Worm (Caenorhabditis elegans) whole organism, L1 larva: ENCODE results near the gene irld-56.

ENCODE experiments used
- C04F5.9 ChIP-seq: sonication (generic microtip); optimal IDR thresholded peaks from 2 replicates; lab custom pipeline; 2016; ENCODE audit warnings: missing genetic modification characterization, missing compliant biosample characterization
- aha-1 ChIP-seq: fragments of 150-350 bp; optimal IDR thresholded peaks from 2 replicates; lab custom pipeline; 2014; ENCODE audit warnings: missing biosample characterization, missing genetic modification characterization
- ama-1 ChIP-seq: fragments of 150-350 bp; optimal IDR thresholded peaks from 2 replicates; lab custom pipeline; 2014
- blmp-1 ChIP-seq: fragments of 150-350 bp; optimal IDR thresholded peaks from 2 replicates; lab custom pipeline; 2014; ENCODE audit warnings: missing biosample characterization, missing genetic modification characterization
- ceh-63 ChIP-seq: fragments of 200-800 bp; sonication (Bioruptor generic); optimal IDR thresholded peaks from 2 replicates; lab custom pipeline; 2018; ENCODE audit warnings: mild to moderate bottlenecking, missing genetic modification characterization, missing compliant biosample characterization
- ceh-90 ChIP-seq: sonication (generic microtip); optimal IDR thresholded peaks from 2 replicates; lab custom pipeline; 2016; ENCODE audit warnings: missing genetic modification characterization, missing compliant biosample characterization
- dpl-1 ChIP-seq, 3 experiments: fragments of 150-350 bp in 2 of 3; sonication (generic microtip) in 1 of 3; optimal IDR thresholded peaks; 2 replicates each; lab custom pipeline; 2014 to 2017; ENCODE audit warnings: missing biosample characterization in 3 of 3, missing genetic modification characterization in 3 of 3, missing genetic modification reagents in 3 of 3
- dsc-1 ChIP-seq: sonication (generic microtip); optimal IDR thresholded peaks from 2 replicates; lab custom pipeline; 2016; ENCODE audit warnings: mild to moderate bottlenecking, missing genetic modification characterization, missing compliant biosample characterization
- efl-1 ChIP-seq, 4 experiments: fragments of 150-350 bp; optimal IDR thresholded peaks in 3 of 4; peaks in 1 of 4; 1 replicate in 1 of 4; 2 replicates in 3 of 4; lab custom pipeline; 2014; ENCODE audit warnings: missing biosample characterization in 2 of 4, missing genetic modification characterization in 2 of 4, missing genetic modification reagents in 2 of 4
- elt-2 ChIP-seq: sonication (generic microtip); optimal IDR thresholded peaks from 2 replicates; lab custom pipeline; 2016; ENCODE audit warnings: missing genetic modification characterization, mild to moderate bottlenecking, inconsistent platforms, missing compliant biosample characterization, missing genetic modification reagents
- elt-3 ChIP-seq, 6 experiments: fragments of 150-350 bp in 1 of 6; sonication (generic microtip); optimal IDR thresholded peaks; 2 replicates each; lab custom pipeline; 2017 to 2018; ENCODE audit warnings: missing biosample characterization in 6 of 6, missing genetic modification characterization in 6 of 6, inconsistent platforms in 1 of 6
- ets-5 ChIP-seq: fragments of 200-800 bp; sonication (Bioruptor generic); IDR thresholded peaks from 2 replicates; pipeline ENCODE4 v1.3.6; 2022; ENCODE audit warnings: missing genetic modification characterization, missing compliant biosample characterization
- fkh-10 ChIP-seq: sonication (generic microtip); optimal IDR thresholded peaks from 2 replicates; lab custom pipeline; 2017; ENCODE audit warnings: missing biosample characterization, missing genetic modification reagents, missing genetic modification characterization
- fkh-4 ChIP-seq: sonication (generic microtip); optimal IDR thresholded peaks from 2 replicates; lab custom pipeline; 2016; ENCODE audit warnings: missing compliant biosample characterization, missing genetic modification characterization, borderline replicate concordance
- fkh-8 ChIP-seq: sonication (generic microtip); optimal IDR thresholded peaks from 2 replicates; lab custom pipeline; 2016; ENCODE audit warnings: mild to moderate bottlenecking, missing genetic modification characterization, missing compliant biosample characterization
- fos-1 ChIP-seq: fragments of 150-350 bp; optimal IDR thresholded peaks from 2 replicates; lab custom pipeline; 2014; ENCODE audit warnings: missing biosample characterization, missing genetic modification characterization
- hpl-2 ChIP-seq: fragments of 150-350 bp; optimal IDR thresholded peaks from 2 replicates; lab custom pipeline; 2014; ENCODE audit warnings: missing biosample characterization, missing genetic modification reagents, missing genetic modification characterization
- isw-1 ChIP-seq: fragments of 200-800 bp; sonication (Bioruptor generic); IDR thresholded peaks from 2 replicates; pipeline ENCODE4 v1.3.6; 2022; ENCODE audit warnings: missing genetic modification characterization, missing compliant biosample characterization
- lin-14 ChIP-seq: fragments of 200-800 bp; sonication (Bioruptor generic); optimal IDR thresholded peaks from 2 replicates; lab custom pipeline; 2018; ENCODE audit warnings: mild to moderate bottlenecking, missing genetic modification characterization, moderate library complexity, missing compliant biosample characterization
- lir-3 ChIP-seq: sonication (generic microtip); optimal IDR thresholded peaks from 2 replicates; lab custom pipeline; 2016; ENCODE audit warnings: mild to moderate bottlenecking, missing genetic modification characterization, moderate library complexity, missing compliant biosample characterization; ENCODE audit not compliant: poor library complexity
- lsy-2 ChIP-seq, 2 experiments: fragments of 150-350 bp; optimal IDR thresholded peaks; 2 replicates each; lab custom pipeline; 2014; ENCODE audit warnings: missing biosample characterization in 2 of 2, missing genetic modification characterization in 2 of 2
- nhr-11 ChIP-seq: fragments of 150-350 bp; optimal IDR thresholded peaks from 2 replicates; lab custom pipeline; 2014; ENCODE audit warnings: missing biosample characterization, missing genetic modification characterization
- nhr-19 ChIP-seq: fragments of 200-800 bp; sonication (Bioruptor generic); conservative IDR thresholded peaks from 2 replicates; pipeline ENCODE4 v1.3.6; 2022; ENCODE audit warnings: missing genetic modification characterization, missing compliant biosample characterization
- nhr-28 ChIP-seq: fragments of 150-350 bp; optimal IDR thresholded peaks from 2 replicates; lab custom pipeline; 2014; ENCODE audit warnings: missing biosample characterization, missing genetic modification characterization
- nhr-77 ChIP-seq: fragments of 150-350 bp; optimal IDR thresholded peaks from 2 replicates; lab custom pipeline; 2014; ENCODE audit warnings: missing biosample characterization, missing genetic modification characterization
- nhr-90 ChIP-seq: sonication (generic microtip); optimal IDR thresholded peaks from 2 replicates; lab custom pipeline; 2016; ENCODE audit warnings: mild to moderate bottlenecking, missing genetic modification characterization, missing compliant biosample characterization; ENCODE audit not compliant: poor library complexity
- pag-3 ChIP-seq: sonication (generic microtip); optimal IDR thresholded peaks from 2 replicates; lab custom pipeline; 2017; ENCODE audit warnings: missing genetic modification characterization, mild to moderate bottlenecking, missing compliant biosample characterization, antibody characterized with exemption, borderline replicate concordance; ENCODE audit not compliant: insufficient read depth
- snpc-4 ChIP-seq: fragments of 150-350 bp; optimal IDR thresholded peaks from 2 replicates; lab custom pipeline; 2014; ENCODE audit warnings: missing biosample characterization, missing genetic modification characterization
- sox-4 ChIP-seq: sonication (generic microtip); optimal IDR thresholded peaks from 2 replicates; lab custom pipeline; 2016; ENCODE audit warnings: missing genetic modification characterization, missing compliant biosample characterization
- swsn-7 ChIP-seq: sonication (generic microtip); optimal IDR thresholded peaks from 2 replicates; lab custom pipeline; 2016; ENCODE audit warnings: missing genetic modification characterization, missing compliant biosample characterization
- tlp-1 ChIP-seq: fragments of 150-350 bp; optimal IDR thresholded peaks from 2 replicates; lab custom pipeline; 2014; ENCODE audit warnings: missing biosample characterization, missing genetic modification characterization
- unc-30 ChIP-seq: sonication (generic microtip); optimal IDR thresholded peaks from 2 replicates; lab custom pipeline; 2017; ENCODE audit warnings: missing biosample characterization, missing genetic modification characterization
- unc-62 ChIP-seq: fragments of 150-350 bp; optimal IDR thresholded peaks from 2 replicates; lab custom pipeline; 2014; ENCODE audit warnings: missing biosample characterization, missing genetic modification reagents, missing genetic modification characterization
- unc-86 ChIP-seq: sonication (generic microtip); optimal IDR thresholded peaks from 2 replicates; lab custom pipeline; 2016; ENCODE audit warnings: missing genetic modification characterization, missing compliant biosample characterization
- zag-1 ChIP-seq: fragments of 150-350 bp; optimal IDR thresholded peaks from 2 replicates; lab custom pipeline; 2014; ENCODE audit warnings: missing biosample characterization, missing genetic modification characterization
- ztf-11 ChIP-seq, 2 experiments: sonication (generic microtip); optimal IDR thresholded peaks; 2 replicates each; lab custom pipeline; 2016 to 2017; ENCODE audit warnings: missing genetic modification characterization in 2 of 2, missing biosample characterization in 1 of 2, missing compliant biosample characterization in 1 of 2

irld-56 gene

ce11 chrIV:14013692-14014091 is 6.1 kb downstream of the irld-56 start (continued):
- TF ChIP-seq snpc-4 (tag; lab: Kevin White, UChicago): peak; percentile 95
- TF ChIP-seq, all 84 proteins: peak for 17

- TF ChIP-seq unc-30 (tag; lab: Kevin White, UChicago): no peak
- TF ChIP-seq blmp-1 (tag; lab: Kevin White, UChicago): no peak
- TF ChIP-seq tlp-1: no peak
- TF ChIP-seq lir-3 (tag; lab: Kevin White, UChicago): no peak
- TF ChIP-seq nhr-28: no peak
- TF ChIP-seq lsy-2 (tag; optimal IDR thresholded peaks at IDR 0.05; lab: Kevin White, UChicago): no peak
- no peak for TF ChIP-seq sox-4
- no peak for TF ChIP-seq ceh-90 (tag; lab: Kevin White, UChicago)
- no peak for TF ChIP-seq unc-62 (GFP tag; lab: Kevin White, UChicago)
- TF ChIP-seq dsc-1 (tag; lab: Kevin White, UChicago): no peak
- no peak for TF ChIP-seq pag-3 (tag; lab: Kevin White, UChicago)
- no peak for TF ChIP-seq zag-1 (tag; lab: Kevin White, UChicago)
- TF ChIP-seq ama-1 (lab: Kevin White, UChicago): no peak
- no peak for TF ChIP-seq C04F5.9 (tag; lab: Kevin White, UChicago)
- TF ChIP-seq nhr-11 (tag; lab: Kevin White, UChicago): no peak
- TF ChIP-seq lin-14 (GFP tag; lab: Kevin White, UChicago): no peak
- TF ChIP-seq ztf-11 (tag; optimal IDR thresholded peaks at IDR 0.05; lab: Kevin White, UChicago): no peak
- no peak for TF ChIP-seq nhr-19 (GFP tag; lab: Robert Waterston, UW)
- TF ChIP-seq fkh-4 (tag; lab: Kevin White, UChicago): no peak
Measured at ce11 chrIV:14008709-14009108, 11.1 kb downstream of the irld-56 start.

ce11 chrIV:14001782-14002181 is 18.0 kb downstream of the irld-56 start:
- no peak for TF ChIP-seq lin-14 (GFP tag; lab: Kevin White, UChicago)
- TF ChIP-seq sox-4: no peak
- no peak for TF ChIP-seq dpl-1 (GFP tag; optimal IDR thresholded peaks at IDR 0.05; lab: Kevin White, UChicago)
- TF ChIP-seq efl-1 (optimal IDR thresholded peaks at IDR 0.05; lab: Kevin White, UChicago): no peak
- peak in 1 of 2 experiments; percentile 22 for TF ChIP-seq efl-1 (GFP tag; optimal IDR thresholded peaks at IDR 0.05 in 1 of 2; lab: Kevin White, UChicago)
- TF ChIP-seq fkh-10 (GFP tag; lab: Kevin White, UChicago): peak; percentile 92
- TF ChIP-seq tlp-1: no peak
- no peak for TF ChIP-seq elt-3 (tag; optimal IDR thresholded peaks at IDR 0.05; lab: Kevin White, UChicago)
- TF ChIP-seq, all 84 proteins: peak for 2

ce11 chrIV:13989875-13990274 is 29.9 kb downstream of the irld-56 start:
- TF ChIP-seq hpl-2 (GFP tag; lab: Kevin White, UChicago): no peak
- peak; percentile 82 for TF ChIP-seq snpc-4 (tag; lab: Kevin White, UChicago)
- TF ChIP-seq efl-1 (optimal IDR thresholded peaks at IDR 0.05; lab: Kevin White, UChicago): no peak
- TF ChIP-seq efl-1 (GFP tag; optimal IDR thresholded peaks at IDR 0.05 in 1 of 2; lab: Kevin White, UChicago): peak in 1 of 2 experiments; percentile 40
- peak; percentile 4 for TF ChIP-seq nhr-90 (tag; lab: Kevin White, UChicago)

ce11 chrIV:13988781-13989180 is 31.0 kb downstream of the irld-56 start, which contains the start of gene egl-23:
egl-23 (plus strand) TSS chrIV:13989081.
- TF ChIP-seq dsc-1 (tag; lab: Kevin White, UChicago): peak; percentile 79
- peak; percentile 0 for TF ChIP-seq fkh-8 (tag; lab: Kevin White, UChicago)
- no peak for TF ChIP-seq isw-1 (GFP tag; lab: Robert Waterston, UW)
- peak; percentile 20 for TF ChIP-seq fkh-4 (tag; lab: Kevin White, UChicago)
- no peak for TF ChIP-seq ceh-63

ce11 chrIV:13985705-13986104 is 34.1 kb downstream of the irld-56 start, which contains the start of gene tor-1:
tor-1 (minus strand) TSS chrIV:13985805.
- no peak for TF ChIP-seq fos-1 (tag; lab: Kevin White, UChicago)
- TF ChIP-seq nhr-77 (tag; lab: Kevin White, UChicago): no peak
- TF ChIP-seq unc-86 (tag; lab: Kevin White, UChicago): no peak
- TF ChIP-seq elt-3 (tag; optimal IDR thresholded peaks at IDR 0.05; lab: Kevin White, UChicago): no peak
- TF ChIP-seq fkh-4 (tag; lab: Kevin White, UChicago): no peak
- no peak for TF ChIP-seq aha-1
- TF ChIP-seq elt-2 (tag; lab: Kevin White, UChicago): no peak
- no peak for TF ChIP-seq swsn-7 (tag; lab: Kevin White, UChicago)
- no peak for TF ChIP-seq ets-5 (GFP tag; lab: Robert Waterston, UW)
- TF ChIP-seq, all 84 proteins: peak for 0
